Worm (Caenorhabditis elegans) whole organism, midembryonic: Measurements from ENCODE around the gene klf-1.
"Not testable (repeated sequence)": the region's sequence is repeated elsewhere in the genome, so short reads cannot be mapped to it uniquely, and the experiment has no call there.

ENCODE experiments used
- T22C8.4 ChIP-seq: fragments of 200-800 bp; sonication (Bioruptor generic); IDR thresholded peaks from 2 replicates; pipeline ENCODE4 v1.3.6; 2022; ENCODE audit warnings: missing genetic modification characterization, missing compliant biosample characterization
- cog-1 ChIP-seq: sonication (generic microtip); optimal IDR thresholded peaks from 2 replicates; lab custom pipeline; 2016; ENCODE audit warnings: missing genetic modification characterization, missing compliant biosample characterization
- flt-1 ChIP-seq: fragments of 200-800 bp; sonication (Bioruptor generic); IDR thresholded peaks from 2 replicates; pipeline ENCODE4 v1.3.6; 2022; ENCODE audit warnings: missing genetic modification characterization, missing compliant biosample characterization
- klf-2 ChIP-seq: fragments of 200-800 bp; sonication (Bioruptor generic); conservative IDR thresholded peaks from 2 replicates; pipeline ENCODE4 v1.3.6; 2022; ENCODE audit warnings: missing genetic modification reagents, missing genetic modification characterization, missing compliant biosample characterization
- med-1 ChIP-seq: sonication (generic microtip); optimal IDR thresholded peaks from 2 replicates; lab custom pipeline; 2017; ENCODE audit warnings: missing genetic modification characterization, mild to moderate bottlenecking, missing compliant biosample characterization, antibody characterized with exemption, missing genetic modification reagents; ENCODE audit not compliant: insufficient read depth
- ref-1 ChIP-seq: fragments of 200-800 bp; sonication (Bioruptor generic); conservative IDR thresholded peaks from 2 replicates; pipeline ENCODE4 v1.3.6; 2022; ENCODE audit warnings: missing genetic modification reagents, missing genetic modification characterization, missing compliant biosample characterization
- tab-1 ChIP-seq: fragments of 200-800 bp; sonication (Bioruptor generic); IDR thresholded peaks from 2 replicates; pipeline ENCODE4 v1.3.6; 2022; ENCODE audit warnings: missing genetic modification characterization, missing compliant biosample characterization
- ztf-23 ChIP-seq: fragments of 200-800 bp; sonication (Bioruptor generic); IDR thresholded peaks from 2 replicates; pipeline ENCODE4 v1.3.6; 2022; ENCODE audit warnings: missing genetic modification reagents, missing genetic modification characterization, missing compliant biosample characterization
- ztf-29 ChIP-seq: fragments of 200-800 bp; sonication (Bioruptor generic); IDR thresholded peaks from 2 replicates; pipeline ENCODE4 v1.3.6; 2022; ENCODE audit warnings: missing genetic modification reagents, missing genetic modification characterization, missing compliant biosample characterization

Gene klf-1

DNA sequence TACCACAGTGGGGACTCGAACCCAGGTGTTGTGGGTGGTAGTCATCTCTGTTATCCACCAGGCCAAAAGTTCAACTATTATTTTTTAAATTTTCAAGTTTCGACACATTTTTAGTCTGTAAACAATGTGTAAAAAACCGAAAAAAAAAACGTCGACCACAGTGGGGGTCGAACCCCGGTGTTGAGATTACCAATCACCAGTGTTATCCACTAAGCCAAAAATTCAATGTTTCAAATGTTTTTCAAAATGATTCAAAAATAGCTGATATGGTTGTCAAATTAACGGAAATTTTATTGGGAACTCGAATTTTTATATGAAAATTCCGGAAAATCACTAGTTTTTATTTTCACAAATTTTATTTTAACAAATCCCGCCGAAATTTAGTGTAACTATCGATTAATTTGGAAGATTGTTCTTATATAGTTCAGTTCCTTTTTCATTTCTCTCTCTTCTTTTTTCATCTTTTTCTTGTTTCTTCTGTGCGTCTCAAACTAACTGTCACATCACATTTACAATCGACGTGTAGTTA lies 1.4 kb upstream of the klf-1 start:
- TF ChIP-seq ztf-29 (GFP tag; lab: Robert Waterston, UW) = no peak
- TF ChIP-seq T22C8.4 (GFP tag; lab: Robert Waterston, UW) = no peak
- no peak for TF ChIP-seq klf-2 (GFP tag; lab: Robert Waterston, UW)
- no peak for TF ChIP-seq med-1

DNA sequence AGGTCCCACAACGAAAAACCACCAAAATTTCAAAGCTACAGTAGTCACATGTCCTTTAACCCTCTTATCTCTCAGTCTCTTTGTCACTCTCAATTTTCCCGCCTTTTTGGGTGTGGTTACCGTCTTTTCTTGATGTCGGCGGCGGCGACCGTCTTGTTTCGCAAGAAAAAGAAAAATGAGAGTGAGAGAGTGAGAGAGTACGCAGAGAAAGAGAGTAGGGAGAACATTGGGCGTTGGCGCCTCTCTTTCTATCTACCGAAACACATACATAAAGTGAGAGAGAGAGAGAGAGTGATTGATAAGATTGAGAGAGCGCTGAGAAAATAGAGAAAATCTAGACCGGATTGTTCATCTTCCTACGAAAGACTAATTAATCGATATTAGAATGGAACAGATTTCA lies 1.3 kb downstream of the klf-1 start:
- TF ChIP-seq tab-1 (GFP tag; lab: Robert Waterston, UW) (no peak), klf-2 (GFP tag; lab: Robert Waterston, UW) (no peak), T22C8.4 (GFP tag; lab: Robert Waterston, UW) (no peak), ztf-29 (GFP tag; lab: Robert Waterston, UW) (no peak), ztf-23 (GFP tag; lab: Robert Waterston, UW) (no peak), cog-1 (tag; lab: Kevin White, UChicago) (no peak), med-1 (no peak), flt-1 (GFP tag; lab: Robert Waterston, UW) (no peak)

DNA sequence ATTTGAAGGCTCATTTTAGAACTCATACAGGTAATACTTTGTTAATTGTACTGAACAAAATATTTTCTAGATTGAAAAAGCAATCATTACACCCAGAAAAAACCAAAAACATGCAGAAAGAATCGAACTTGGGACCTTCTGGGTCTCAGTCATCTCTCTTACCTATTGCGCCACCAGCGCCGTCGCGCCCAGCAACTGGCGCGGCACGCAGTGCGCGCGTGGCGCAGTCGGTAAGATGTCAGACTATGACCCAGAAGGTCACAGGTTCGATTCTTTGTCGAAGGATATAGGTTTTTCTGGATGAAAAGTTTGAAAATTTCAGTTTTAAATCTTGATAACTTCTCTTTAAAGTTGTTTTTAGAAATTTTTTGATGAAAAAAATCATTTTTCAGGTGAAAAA lies 5.1 kb downstream of the klf-1 start:
- TF ChIP-seq cog-1 (tag; lab: Kevin White, UChicago) (no peak), T22C8.4 (GFP tag; lab: Robert Waterston, UW) (no peak), ztf-29 (GFP tag; lab: Robert Waterston, UW) (no peak), ref-1 (GFP tag; lab: Robert Waterston, UW) (no peak)

DNA sequence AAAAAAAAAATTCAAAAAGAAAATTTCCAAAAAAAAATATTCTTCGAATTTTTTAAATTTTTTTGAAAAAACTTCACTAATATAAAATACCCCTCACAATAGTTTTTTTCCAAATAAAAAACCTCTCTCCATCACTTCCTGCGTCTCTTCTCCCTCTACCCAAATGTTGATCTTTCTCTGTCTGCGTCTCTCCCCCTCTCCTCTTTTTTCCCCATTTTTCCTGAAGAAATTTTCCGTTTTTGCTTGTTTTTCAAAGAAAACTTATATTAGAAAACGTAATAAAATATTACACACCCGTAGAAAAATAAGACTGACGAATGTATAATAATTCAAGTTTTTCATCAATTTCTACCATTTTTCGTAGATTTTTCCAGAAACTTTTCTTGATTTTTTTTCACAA lies 6.5 kb downstream of the klf-1 start:
- TF ChIP-seq flt-1 (GFP tag; lab: Robert Waterston, UW) (no peak), T22C8.4 (GFP tag; lab: Robert Waterston, UW) (no peak)

DNA sequence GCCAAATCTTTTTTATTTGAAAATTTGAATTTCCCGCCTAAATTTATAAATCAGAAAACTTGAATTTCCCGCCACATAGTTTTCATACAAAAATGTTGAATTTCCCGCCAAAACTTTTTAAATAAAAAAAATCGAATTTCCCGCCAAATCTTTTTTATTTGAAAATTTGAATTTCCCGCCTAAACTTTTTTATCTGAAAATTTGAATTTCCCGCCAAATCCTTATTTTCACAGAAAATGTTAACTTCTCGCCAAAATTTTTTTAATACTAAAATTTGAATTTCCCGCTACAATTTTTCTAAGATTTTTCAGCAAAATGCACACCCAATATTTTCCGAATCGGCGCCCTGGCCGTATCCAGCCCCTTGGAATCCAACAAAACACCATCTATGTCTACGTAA lies 7.4 kb downstream of the klf-1 start, which contains the start of gene F56F11.2:
Gene F56F11.2, plus strand, starts transcription at position 301 of the 400 bp plus-strand sequence.
- not testable (repeated sequence) for TF ChIP-seq cog-1 (tag; lab: Kevin White, UChicago); ref-1 (GFP tag; lab: Robert Waterston, UW); med-1

DNA sequence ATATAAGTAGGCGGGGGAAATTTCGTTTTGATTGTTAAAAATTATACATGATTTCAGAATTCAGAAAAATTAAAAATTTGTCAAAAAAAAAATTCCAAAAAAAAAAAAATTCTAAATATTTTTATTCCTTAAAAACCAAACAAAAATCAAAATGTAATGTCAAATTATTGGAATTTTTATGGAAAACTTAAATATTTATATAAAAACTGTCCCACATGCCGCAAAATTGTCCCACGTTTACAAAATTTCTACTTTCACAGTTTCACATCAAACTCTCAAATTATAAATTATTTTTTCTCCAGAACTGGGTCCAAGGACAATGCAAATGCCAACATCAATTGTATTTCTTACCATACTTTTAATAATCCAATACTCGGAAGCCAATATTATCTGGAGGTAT lies 16.8 kb downstream of the klf-1 start, which contains the start of gene F56F11.1:
Gene F56F11.1, plus strand, starts transcription at position 301 of the 400 bp plus-strand sequence.
- TF ChIP-seq T22C8.4 (GFP tag; lab: Robert Waterston, UW) = no peak
- TF ChIP-seq flt-1 (GFP tag; lab: Robert Waterston, UW) = no peak
- TF ChIP-seq ztf-29 (GFP tag; lab: Robert Waterston, UW) = no peak
- TF ChIP-seq ref-1 (GFP tag; lab: Robert Waterston, UW) = no peak
- no peak for TF ChIP-seq med-1
- no peak for TF ChIP-seq tab-1 (GFP tag; lab: Robert Waterston, UW)
- no peak for TF ChIP-seq ztf-23 (GFP tag; lab: Robert Waterston, UW)
- no peak for TF ChIP-seq cog-1 (tag; lab: Kevin White, UChicago)
- no peak for TF ChIP-seq klf-2 (GFP tag; lab: Robert Waterston, UW)

DNA sequence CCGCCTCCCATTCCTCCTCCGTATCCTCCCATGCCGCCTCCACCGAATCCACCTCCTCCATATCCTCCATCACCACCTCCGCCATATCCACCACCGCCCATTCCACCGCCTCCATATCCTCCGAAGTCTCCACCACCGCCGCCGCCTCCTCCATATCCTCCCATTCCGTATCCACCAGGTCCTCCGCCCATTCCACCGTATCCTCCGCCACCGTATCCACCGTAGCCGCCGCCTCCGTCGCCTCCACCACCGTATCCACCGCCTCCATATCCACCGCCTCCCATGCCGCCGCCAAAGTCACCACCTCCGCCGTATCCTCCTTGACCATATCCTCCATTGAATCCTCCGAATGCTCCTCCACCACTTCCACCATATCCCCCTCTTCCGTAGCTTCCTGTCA lies 25.1 kb downstream of the klf-1 start:
- no peak for TF ChIP-seq klf-2 (GFP tag; lab: Robert Waterston, UW)
- no peak for TF ChIP-seq flt-1 (GFP tag; lab: Robert Waterston, UW)
- TF ChIP-seq cog-1 (tag; lab: Kevin White, UChicago) = no peak
- no peak for TF ChIP-seq ref-1 (GFP tag; lab: Robert Waterston, UW)
- no peak for TF ChIP-seq tab-1 (GFP tag; lab: Robert Waterston, UW)
- TF ChIP-seq ztf-23 (GFP tag; lab: Robert Waterston, UW) = no peak

DNA sequence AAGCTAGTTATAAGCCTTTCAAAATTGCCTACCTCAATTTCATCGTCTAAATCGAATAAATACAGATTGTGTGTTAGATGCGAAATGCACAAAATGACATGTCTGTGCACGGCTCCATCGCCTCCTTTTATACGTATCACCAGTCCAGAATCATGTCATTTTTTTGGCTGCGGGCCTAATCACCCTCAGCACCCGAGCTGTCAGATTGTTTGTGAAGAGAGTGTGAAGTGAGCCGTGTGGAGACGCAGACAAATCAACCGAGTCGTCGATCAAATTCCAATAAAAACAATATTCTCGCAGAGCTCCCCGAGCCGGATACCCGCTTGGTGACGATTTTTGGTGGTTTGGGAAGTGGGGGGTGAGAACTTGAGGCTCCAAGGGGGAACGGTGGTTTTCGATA lies 26.5 kb downstream of the klf-1 start, which contains the start of gene idpa-1:
Gene idpa-1, minus strand, starts transcription at position 101 of the 400 bp plus-strand sequence.
- TF ChIP-seq med-1 = no peak
- no peak for TF ChIP-seq T22C8.4 (GFP tag; lab: Robert Waterston, UW)

DNA sequence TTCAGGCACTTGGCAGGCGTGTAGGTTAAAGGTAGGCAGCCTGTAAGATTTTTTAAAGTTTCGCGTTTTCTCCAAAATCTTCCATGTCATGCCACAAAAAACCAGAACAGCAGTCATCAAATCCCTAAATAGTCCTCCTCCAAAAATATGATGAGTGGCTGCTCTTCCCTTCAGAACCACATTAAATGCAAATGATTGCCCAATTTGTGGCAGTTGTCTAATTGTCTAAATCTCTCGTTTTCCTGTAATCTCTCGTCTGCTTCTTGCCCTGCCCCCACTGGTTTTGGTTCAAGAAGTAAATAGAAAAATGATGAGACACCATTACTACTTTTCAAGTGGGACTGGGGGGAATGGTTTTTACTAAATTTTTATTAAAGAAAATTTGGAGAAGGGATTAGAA lies 29.5 kb downstream of the klf-1 start:
- no peak for TF ChIP-seq T22C8.4 (GFP tag; lab: Robert Waterston, UW)
- no peak for TF ChIP-seq ztf-23 (GFP tag; lab: Robert Waterston, UW)
- TF ChIP-seq tab-1 (GFP tag; lab: Robert Waterston, UW) = no peak
- TF ChIP-seq klf-2 (GFP tag; lab: Robert Waterston, UW) = no peak
- TF ChIP-seq ztf-29 (GFP tag; lab: Robert Waterston, UW) = no peak

DNA sequence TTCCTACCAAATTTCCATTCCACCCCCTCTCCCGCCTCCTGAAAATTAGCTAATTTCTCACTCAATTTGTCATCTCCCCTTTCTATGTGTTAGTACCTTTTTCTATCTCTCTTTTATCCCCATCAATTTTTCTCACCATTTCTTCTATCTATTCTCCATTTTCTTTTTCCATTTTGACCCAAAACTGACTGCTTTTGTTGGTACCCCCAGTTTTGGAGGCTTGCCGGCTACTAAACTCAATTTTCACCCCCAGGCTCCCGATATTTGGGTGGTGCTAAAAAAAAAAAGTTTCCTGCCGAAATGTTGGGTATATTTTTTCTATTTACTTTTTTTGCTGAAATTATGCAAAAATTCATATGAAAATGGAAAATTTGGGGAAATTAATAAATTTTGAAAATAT lies 33.2 kb downstream of the klf-1 start:
- TF ChIP-seq T22C8.4 (GFP tag; lab: Robert Waterston, UW) = no peak
- no peak for TF ChIP-seq ztf-23 (GFP tag; lab: Robert Waterston, UW)
- TF ChIP-seq klf-2 (GFP tag; lab: Robert Waterston, UW) = no peak
- TF ChIP-seq ref-1 (GFP tag; lab: Robert Waterston, UW) = no peak
- no peak for TF ChIP-seq tab-1 (GFP tag; lab: Robert Waterston, UW)
- TF ChIP-seq flt-1 (GFP tag; lab: Robert Waterston, UW) = no peak
- TF ChIP-seq cog-1 (tag; lab: Kevin White, UChicago) = no peak
- no peak for TF ChIP-seq med-1
- TF ChIP-seq ztf-29 (GFP tag; lab: Robert Waterston, UW) = no peak

DNA sequence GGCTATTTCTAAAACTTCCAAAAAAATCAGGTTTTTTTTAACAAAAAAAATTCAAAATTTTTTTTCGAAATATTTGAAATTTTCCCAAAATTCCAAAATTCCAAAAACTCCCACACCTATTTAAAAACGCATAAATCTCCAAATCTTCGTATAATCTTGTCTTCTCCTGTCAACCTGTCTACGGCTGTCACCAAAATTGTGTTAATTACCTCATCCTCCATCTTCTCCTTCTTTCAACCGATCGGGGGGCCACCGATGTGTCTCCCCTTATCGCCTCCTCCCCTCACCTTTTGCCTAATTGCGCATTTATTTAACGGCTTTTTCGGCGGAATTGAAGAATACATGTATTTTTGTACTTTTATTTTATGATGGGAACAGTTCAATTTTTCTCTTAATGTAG lies 34.2 kb downstream of the klf-1 start:
- TF ChIP-seq tab-1 (GFP tag; lab: Robert Waterston, UW) = no peak
- TF ChIP-seq cog-1 (tag; lab: Kevin White, UChicago) = no peak
- TF ChIP-seq T22C8.4 (GFP tag; lab: Robert Waterston, UW) = no peak
- TF ChIP-seq klf-2 (GFP tag; lab: Robert Waterston, UW) = no peak
- no peak for TF ChIP-seq flt-1 (GFP tag; lab: Robert Waterston, UW)
- no peak for TF ChIP-seq ztf-29 (GFP tag; lab: Robert Waterston, UW)
- no peak for TF ChIP-seq med-1
- TF ChIP-seq ztf-23 (GFP tag; lab: Robert Waterston, UW) = no peak
- TF ChIP-seq ref-1 (GFP tag; lab: Robert Waterston, UW) = no peak
